Worm (Caenorhabditis elegans) whole organism, L3 larva: ENCODE results near the gene D1025.1.

Experiments used
- R02D3.7 ChIP-seq: fragments of 150-350 bp; optimal IDR thresholded peaks from 2 replicates; lab custom pipeline; 2014; ENCODE audit warnings: missing biosample characterization, missing genetic modification characterization
- ZK546.5 ChIP-seq: sonication (generic microtip); optimal IDR thresholded peaks from 2 replicates; lab custom pipeline; 2017; ENCODE audit warnings: missing biosample characterization, missing genetic modification characterization
- ceh-16 ChIP-seq: sonication (generic microtip); optimal IDR thresholded peaks from 2 replicates; lab custom pipeline; 2017; ENCODE audit warnings: missing biosample characterization, missing genetic modification characterization
- ceh-28 ChIP-seq: fragments of 150-350 bp; optimal IDR thresholded peaks from 2 replicates; lab custom pipeline; 2014; ENCODE audit warnings: missing biosample characterization, missing genetic modification reagents, missing genetic modification characterization
- ceh-82 ChIP-seq: fragments of 150-350 bp; optimal IDR thresholded peaks from 2 replicates; lab custom pipeline; 2014; ENCODE audit warnings: missing biosample characterization, missing genetic modification characterization
- egl-27 ChIP-seq: sonication (generic microtip); optimal IDR thresholded peaks from 4 replicates; lab custom pipeline; 2017; ENCODE audit warnings: missing biosample characterization, missing genetic modification reagents, missing genetic modification characterization
- elt-1 ChIP-seq: fragments of 150-350 bp; optimal IDR thresholded peaks from 2 replicates; lab custom pipeline; 2014; ENCODE audit warnings: missing biosample characterization, missing genetic modification characterization
- elt-2 ChIP-seq: sonication (generic microtip); optimal IDR thresholded peaks from 2 replicates; lab custom pipeline; 2016; ENCODE audit warnings: missing genetic modification reagents, mild to moderate bottlenecking, missing genetic modification characterization, missing compliant biosample characterization
- elt-3 ChIP-seq, 3 experiments: fragments of 150-350 bp in 1 of 3; sonication (generic microtip) in 2 of 3; optimal IDR thresholded peaks; 2 replicates in 2 of 3; 4 replicates in 1 of 3; lab custom pipeline; 2014 to 2017; ENCODE audit warnings: missing biosample characterization in 3 of 3, missing genetic modification characterization in 3 of 3
- fkh-10 ChIP-seq: sonication (generic microtip); optimal IDR thresholded peaks from 2 replicates; lab custom pipeline; 2017; ENCODE audit warnings: missing biosample characterization, missing genetic modification reagents, missing genetic modification characterization
- fkh-2 ChIP-seq: fragments of 150-350 bp; optimal IDR thresholded peaks from 2 replicates; lab custom pipeline; 2014; ENCODE audit warnings: missing biosample characterization, missing genetic modification reagents, missing genetic modification characterization
- hmg-11 ChIP-seq: sonication (generic microtip); optimal IDR thresholded peaks from 2 replicates; lab custom pipeline; 2016; ENCODE audit warnings: missing genetic modification characterization, missing compliant biosample characterization
- jun-1 ChIP-seq: fragments of 150-350 bp; optimal IDR thresholded peaks from 2 replicates; lab custom pipeline; 2014; ENCODE audit warnings: missing biosample characterization, missing genetic modification reagents, missing genetic modification characterization
- lin-15B ChIP-seq: fragments of 150-350 bp; optimal IDR thresholded peaks from 2 replicates; lab custom pipeline; 2014; ENCODE audit warnings: missing biosample characterization, missing genetic modification characterization
- lin-39 ChIP-seq: fragments of 150-350 bp; optimal IDR thresholded peaks from 2 replicates; lab custom pipeline; 2018; ENCODE audit warnings: missing biosample characterization, missing genetic modification reagents, missing genetic modification characterization
- lsy-12 ChIP-seq: sonication (generic microtip); optimal IDR thresholded peaks from 2 replicates; lab custom pipeline; 2016; ENCODE audit warnings: mild to moderate bottlenecking, missing genetic modification characterization, missing compliant biosample characterization
- mdl-1 ChIP-seq: fragments of 150-350 bp; optimal IDR thresholded peaks from 2 replicates; lab custom pipeline; 2014; ENCODE audit warnings: missing biosample characterization, missing genetic modification characterization
- nfya-1 ChIP-seq: sonication (generic microtip); optimal IDR thresholded peaks from 2 replicates; lab custom pipeline; 2017; ENCODE audit warnings: missing genetic modification characterization, mild to moderate bottlenecking, missing compliant biosample characterization, antibody characterized with exemption, moderate library complexity; ENCODE audit not compliant: insufficient read depth
- nhr-11 ChIP-seq: fragments of 150-350 bp; optimal IDR thresholded peaks from 2 replicates; lab custom pipeline; 2014; ENCODE audit warnings: missing biosample characterization, missing genetic modification characterization
- nhr-12 ChIP-seq: fragments of 150-350 bp; optimal IDR thresholded peaks from 2 replicates; lab custom pipeline; 2014; ENCODE audit warnings: missing biosample characterization, missing genetic modification characterization
- nhr-23 ChIP-seq: fragments of 150-350 bp; optimal IDR thresholded peaks from 2 replicates; lab custom pipeline; 2014; ENCODE audit warnings: missing biosample characterization, missing genetic modification reagents, missing genetic modification characterization
- nhr-237 ChIP-seq: fragments of 150-350 bp; optimal IDR thresholded peaks from 2 replicates; lab custom pipeline; 2014; ENCODE audit warnings: missing biosample characterization, missing genetic modification characterization
- nhr-25 ChIP-seq: sonication (generic microtip); optimal IDR thresholded peaks from 2 replicates; lab custom pipeline; 2017; ENCODE audit warnings: missing biosample characterization, missing genetic modification characterization
- nhr-28 ChIP-seq: fragments of 150-350 bp; optimal IDR thresholded peaks from 2 replicates; lab custom pipeline; 2014; ENCODE audit warnings: missing biosample characterization, missing genetic modification characterization
- nhr-43 ChIP-seq: sonication (generic microtip); optimal IDR thresholded peaks from 2 replicates; lab custom pipeline; 2016; ENCODE audit warnings: mild to moderate bottlenecking, missing genetic modification characterization, missing compliant biosample characterization; ENCODE audit not compliant: poor library complexity, severe bottlenecking
- nhr-67 ChIP-seq: fragments of 150-350 bp; optimal IDR thresholded peaks from 2 replicates; lab custom pipeline; 2014; ENCODE audit warnings: missing biosample characterization, missing genetic modification characterization
- nhr-76 ChIP-seq: fragments of 150-350 bp; sonication (generic microtip); optimal IDR thresholded peaks from 5 replicates; lab custom pipeline; 2014; ENCODE audit warnings: missing biosample characterization, missing genetic modification characterization
- nhr-77 ChIP-seq: fragments of 150-350 bp; optimal IDR thresholded peaks from 2 replicates; lab custom pipeline; 2014; ENCODE audit warnings: missing biosample characterization, missing genetic modification characterization
- pha-4 ChIP-seq: fragments of 150-350 bp; optimal IDR thresholded peaks from 2 replicates; lab custom pipeline; 2014; ENCODE audit warnings: missing biosample characterization, missing genetic modification reagents, missing genetic modification characterization
- sea-2 ChIP-seq: fragments of 150-350 bp; sonication (generic microtip); optimal IDR thresholded peaks from 4 replicates; lab custom pipeline; 2014; ENCODE audit warnings: missing biosample characterization, missing genetic modification reagents, missing genetic modification characterization
- skn-1 ChIP-seq: fragments of 150-350 bp; optimal IDR thresholded peaks from 2 replicates; lab custom pipeline; 2014; ENCODE audit warnings: missing biosample characterization, missing genetic modification characterization
- snpc-4 ChIP-seq: fragments of 150-350 bp; optimal IDR thresholded peaks from 2 replicates; lab custom pipeline; 2014; ENCODE audit warnings: missing biosample characterization, missing genetic modification characterization
- tbx-2 ChIP-seq: sonication (generic microtip); optimal IDR thresholded peaks from 2 replicates; lab custom pipeline; 2016; ENCODE audit warnings: mild to moderate bottlenecking, missing genetic modification characterization, missing compliant biosample characterization
- unc-62 ChIP-seq: fragments of 150-350 bp; sonication (generic microtip); optimal IDR thresholded peaks from 4 replicates; lab custom pipeline; 2014; ENCODE audit warnings: missing biosample characterization, missing genetic modification reagents, missing genetic modification characterization
- ztf-4 ChIP-seq: fragments of 150-350 bp; optimal IDR thresholded peaks from 2 replicates; lab custom pipeline; 2014; ENCODE audit warnings: missing biosample characterization, missing genetic modification characterization

The D1025.1 gene

ce11 chrX:14478743-14479428 is 41.7 kb upstream of the D1025.1 start, which contains the start of gene M163.11:
Gene M163.11, plus strand, starts transcription at chrX:14479378.
- TF ChIP-seq ZK546.5 (tag; lab: Kevin White, UChicago) (no peak), skn-1 (no peak), nhr-67 (no peak), elt-2 (tag; lab: Kevin White, UChicago) (peak; percentile 36), nfya-1 (no peak), nhr-77 (tag; lab: Kevin White, UChicago) (no peak), fkh-10 (GFP tag; lab: Kevin White, UChicago) (no peak), lsy-12 (tag; lab: Kevin White, UChicago) (peak; percentile 3), nhr-43 (peak; percentile 71), nhr-25 (tag; lab: Kevin White, UChicago) (peak; percentile 8), pha-4 (no peak), ceh-28 (tag; lab: Kevin White, UChicago) (no peak)

DNA sequence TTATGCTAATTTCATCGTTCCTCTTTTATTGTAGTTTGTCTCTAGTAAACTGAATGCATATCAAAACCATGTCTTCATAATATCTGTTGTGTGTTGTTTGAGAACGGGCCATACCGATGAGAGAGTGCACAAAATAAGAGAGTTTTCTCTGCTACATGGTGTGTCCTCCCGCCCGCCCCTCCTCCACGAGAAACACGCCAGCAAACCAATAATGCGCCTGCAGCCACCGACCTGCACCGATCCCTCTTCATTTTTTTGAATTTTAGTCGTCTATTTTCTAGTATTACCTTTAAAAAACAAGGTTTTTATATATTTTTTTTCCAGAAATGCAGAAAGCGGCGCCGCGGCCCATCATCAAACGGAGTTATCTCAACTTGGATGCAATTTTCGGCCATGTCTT is 40.3 kb upstream of the D1025.1 start, which contains the start of gene gfi-3:
gfi-3 (plus strand) TSS at position 325 of the 400 bp plus-strand sequence.
- TF ChIP-seq ceh-28 (tag; lab: Kevin White, UChicago) (peak; percentile 70), ZK546.5 (tag; lab: Kevin White, UChicago) (no peak), nhr-43 (peak; percentile 75), skn-1 (peak; percentile 55), elt-3 (tag; optimal IDR thresholded peaks at IDR 0.05; lab: Kevin White, UChicago) (no peak), sea-2 (GFP tag; lab: Kevin White, UChicago) (no peak), R02D3.7 (tag; lab: Kevin White, UChicago) (peak; percentile 51), hmg-11 (peak; percentile 74), mdl-1 (tag; lab: Kevin White, UChicago) (no peak), ceh-82 (tag; lab: Kevin White, UChicago) (peak; percentile 13), lsy-12 (tag; lab: Kevin White, UChicago) (no peak), nhr-11 (peak; percentile 40), nhr-23 (tag; lab: Kevin White, UChicago) (peak; percentile 86), nhr-25 (tag; lab: Kevin White, UChicago) (peak; percentile 83), snpc-4 (tag; lab: Kevin White, UChicago) (peak; percentile 93), fkh-10 (GFP tag; lab: Kevin White, UChicago) (no peak), elt-1 (tag; lab: Kevin White, UChicago) (peak; percentile 17), nhr-12 (tag; lab: Kevin White, UChicago) (no peak), elt-2 (tag; lab: Kevin White, UChicago) (peak; percentile 61), nhr-28 (tag; lab: Kevin White, UChicago) (no peak), lin-15B (tag; lab: Kevin White, UChicago) (peak; percentile 51), nhr-76 (no peak), nfya-1 (peak; percentile 80), jun-1 (peak; percentile 53), lin-39 (tag; lab: Kevin White, UChicago) (peak; percentile 90), tbx-2 (tag; lab: Kevin White, UChicago) (peak; percentile 57), pha-4 (peak; percentile 85)

DNA sequence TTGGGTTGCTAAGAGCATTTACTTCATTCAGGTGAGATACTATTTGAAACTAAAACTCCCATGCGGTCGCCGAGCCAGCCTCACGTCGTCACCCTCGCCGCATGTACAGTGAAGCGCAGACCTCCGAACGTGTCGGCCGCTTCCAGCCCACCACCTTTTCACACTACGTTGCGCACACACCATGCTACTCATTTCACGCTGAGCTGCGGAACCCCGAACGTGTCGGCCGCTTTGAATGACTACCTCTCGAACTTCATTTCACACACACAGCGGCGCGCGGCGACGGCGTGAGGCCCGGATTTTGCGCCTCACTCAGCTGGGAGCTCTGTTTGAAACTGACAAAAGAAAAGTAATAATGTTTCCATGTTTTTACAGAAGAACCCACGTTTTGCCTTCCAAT is 38.9 kb upstream of the D1025.1 start:
- TF ChIP-seq unc-62 (GFP tag; lab: Kevin White, UChicago) (no peak), nhr-23 (tag; lab: Kevin White, UChicago) (no peak), snpc-4 (tag; lab: Kevin White, UChicago) (peak; percentile 11), R02D3.7 (tag; lab: Kevin White, UChicago) (no peak), nhr-237 (tag; lab: Kevin White, UChicago) (no peak)

ce11 chrX:14484827-14485226 is 35.7 kb upstream of the D1025.1 start, which contains the start of gene M163.8:
Gene M163.8, plus strand, starts transcription at chrX:14485127.
- no peak for TF ChIP-seq lin-39 (tag; lab: Kevin White, UChicago)
- TF ChIP-seq jun-1 = no peak
- TF ChIP-seq nhr-77 (tag; lab: Kevin White, UChicago) = no peak
- TF ChIP-seq nhr-25 (tag; lab: Kevin White, UChicago) = no peak
- no peak for TF ChIP-seq nhr-23 (tag; lab: Kevin White, UChicago)
- TF ChIP-seq tbx-2 (tag; lab: Kevin White, UChicago) = no peak
- TF ChIP-seq egl-27 (tag; lab: Kevin White, UChicago) = no peak
- TF ChIP-seq lin-15B (tag; lab: Kevin White, UChicago) = no peak
- no peak for TF ChIP-seq ceh-16 (tag; lab: Kevin White, UChicago)
- TF ChIP-seq ztf-4 = no peak
- no peak for TF ChIP-seq nfya-1
- TF ChIP-seq fkh-2 (tag; lab: Kevin White, UChicago) = no peak
- no peak for TF ChIP-seq pha-4
- TF ChIP-seq lsy-12 (tag; lab: Kevin White, UChicago) = no peak
- TF ChIP-seq mdl-1 (tag; lab: Kevin White, UChicago) = no peak
- TF ChIP-seq, all 47 proteins: peak for 0
